Fruit fly (Drosophila melanogaster): ENCODE data around the gene fy.

fy gene

DNA sequence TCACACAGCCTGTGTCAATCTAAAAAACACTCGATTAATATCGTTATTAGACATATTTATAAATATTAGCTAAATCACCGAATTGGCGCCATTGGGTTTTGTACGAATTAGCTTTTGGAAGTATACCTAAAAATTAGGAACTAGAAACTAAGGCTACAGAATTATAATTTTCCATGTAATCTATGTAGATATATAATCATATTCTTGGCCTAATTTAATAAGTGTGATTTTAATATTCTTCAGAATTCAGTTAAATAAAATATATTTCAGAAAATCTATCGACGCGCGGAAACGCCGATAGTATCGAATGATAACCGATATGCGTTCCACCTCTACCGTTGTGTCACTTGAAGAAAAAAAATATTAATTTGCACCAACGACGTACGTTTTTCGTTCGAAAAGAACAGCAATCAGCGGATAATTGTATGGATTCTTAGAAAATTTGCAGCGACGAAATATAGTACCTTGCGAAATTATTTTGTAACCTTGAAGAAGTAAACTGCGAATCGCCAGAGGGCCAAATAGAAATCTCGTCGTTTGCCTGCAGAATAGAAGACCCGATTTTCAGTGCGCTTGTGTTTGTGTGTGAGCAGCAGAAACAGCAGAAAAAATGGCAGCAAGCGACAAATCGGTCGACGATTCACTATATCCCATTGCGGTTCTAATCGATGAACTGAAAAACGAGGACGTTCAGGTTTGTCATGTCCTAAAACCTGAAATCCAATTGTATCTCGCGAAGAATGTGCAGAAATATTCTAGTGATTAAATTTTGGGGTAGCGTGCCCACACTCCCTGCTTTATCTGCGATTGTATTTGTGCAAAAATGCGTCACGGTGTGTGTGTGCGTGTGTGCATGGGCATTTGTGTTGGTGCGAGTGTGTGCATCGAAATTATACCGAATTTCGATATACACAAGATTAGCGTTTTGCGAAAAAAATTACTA, 37.1 kb downstream of the fy start, which contains the start of gene Pp2A-29B (continued):
- TF ChIP-seq CHES-1-like (GFP tag; optimal IDR thresholded peaks at IDR 0.05) = no peak
- no peak for TF ChIP-seq kay (GFP tag; optimal IDR thresholded peaks at IDR 0.05)
- no peak for TF ChIP-seq CG17328 (GFP tag; IDR thresholded peaks at IDR 0.05)
- no peak for TF ChIP-seq cato (GFP tag; optimal IDR thresholded peaks at IDR 0.05; ENCODE audit: borderline replicate concordance)
- peak; percentile 21 for TF ChIP-seq Sox100B (GFP tag; optimal IDR thresholded peaks at IDR 0.05)
- TF ChIP-seq cas (GFP tag; IDR thresholded peaks at IDR 0.05) = no peak
- TF ChIP-seq Dfd (GFP tag; optimal IDR thresholded peaks at IDR 0.05) = no peak
- TF ChIP-seq CG10209 (GFP tag; optimal IDR thresholded peaks at IDR 0.05) = no peak
- no peak for TF ChIP-seq grn (GFP tag; optimal IDR thresholded peaks at IDR 0.05)
- TF ChIP-seq CG12219 (GFP tag; optimal IDR thresholded peaks at IDR 0.05) = no peak
- TF ChIP-seq CG2712 (tag; optimal IDR thresholded peaks at IDR 0.05) = peak; percentile 61
- TF ChIP-seq CG7372 (GFP tag; IDR thresholded peaks at IDR 0.05) = no peak
- no peak for TF ChIP-seq gsb-n (tag; optimal IDR thresholded peaks at IDR 0.05)
- peak; percentile 38; the same call in 1 of the 2 replicates for TF ChIP-seq CG6272 (GFP tag; IDR thresholded peaks at IDR 0.05)
- no peak for TF ChIP-seq CG1233 (GFP tag; optimal IDR thresholded peaks at IDR 0.05)
- TF ChIP-seq ATbp (GFP tag; optimal IDR thresholded peaks at IDR 0.05) = no peak
- TF ChIP-seq slp2 (GFP tag; optimal IDR thresholded peaks at IDR 0.05) = no peak
- TF ChIP-seq dati (GFP tag; IDR thresholded peaks at IDR 0.05) = no peak
- TF ChIP-seq Stat92E (GFP tag; optimal IDR thresholded peaks at IDR 0.05) = peak in 1 of 3 experiments; percentile 14
- TF ChIP-seq MTF-1 (GFP tag; optimal IDR thresholded peaks at IDR 0.05; ENCODE audit: borderline replicate concordance) = no peak
- TF ChIP-seq gsb (GFP tag; IDR thresholded peaks at IDR 0.05) = no peak
- no peak for TF ChIP-seq disco-r (GFP tag; optimal IDR thresholded peaks at IDR 0.05)
- TF ChIP-seq CG1024 (GFP tag; IDR thresholded peaks at IDR 0.05) = no peak
- TF ChIP-seq Mad (GFP tag; optimal IDR thresholded peaks at IDR 0.05) = no peak
- peak; percentile 88 for TF ChIP-seq E2f2 (GFP tag; IDR thresholded peaks at IDR 0.05)
- TF ChIP-seq dan (GFP tag; IDR thresholded peaks at IDR 0.05) = no peak
- TF ChIP-seq Asciz (GFP tag; optimal IDR thresholded peaks at IDR 0.05) = no peak
- TF ChIP-seq slbo (GFP tag; IDR thresholded peaks at IDR 0.05) = peak; percentile 56; the same call in 1 of the 2 replicates
- no peak for TF ChIP-seq CG7987 (GFP tag; optimal IDR thresholded peaks at IDR 0.05)
- no peak for TF ChIP-seq CG15073 (GFP tag; optimal IDR thresholded peaks at IDR 0.05)
- TF ChIP-seq stc (GFP tag; IDR thresholded peaks at IDR 0.05) = no peak
- TF ChIP-seq Hr3 (GFP tag; optimal IDR thresholded peaks at IDR 0.05) = peak; percentile 51
- no peak for TF ChIP-seq CG33213 (GFP tag; optimal IDR thresholded peaks at IDR 0.05)
- TF ChIP-seq fd102C (GFP tag; optimal IDR thresholded peaks at IDR 0.05) = no peak
- TF ChIP-seq Atf3 (GFP tag; optimal IDR thresholded peaks at IDR 0.05) = peak; percentile 0
- TF ChIP-seq Max (GFP tag; optimal IDR thresholded peaks at IDR 0.05) = peak; percentile 23
- TF ChIP-seq CG3847 (GFP tag; IDR thresholded peaks at IDR 0.05) = peak; percentile 51; the same call in 1 of the 2 replicates
- peak; percentile 48 for TF ChIP-seq gem (tag; optimal IDR thresholded peaks at IDR 0.05)
- TF ChIP-seq CG13624 (GFP tag; optimal IDR thresholded peaks at IDR 0.05) = no peak
- TF ChIP-seq gt (GFP tag; IDR thresholded peaks at IDR 0.05) = no peak
- no peak for TF ChIP-seq CG1792 (GFP tag; optimal IDR thresholded peaks at IDR 0.05)
- no peak for TF ChIP-seq lov (optimal IDR thresholded peaks at IDR 0.05)
- no peak for TF ChIP-seq lov (GFP tag; IDR thresholded peaks at IDR 0.05)
- no peak for TF ChIP-seq CG10147 (GFP tag; optimal IDR thresholded peaks at IDR 0.05)
- no peak for TF ChIP-seq Atf6 (GFP tag; IDR thresholded peaks at IDR 0.05)
- no peak for TF ChIP-seq CG8281 (tag; optimal IDR thresholded peaks at IDR 0.05)
- TF ChIP-seq CTCF (GFP tag; optimal IDR thresholded peaks at IDR 0.05) = peak; percentile 21
- peak in 1 of 2 experiments; percentile 17 for TF ChIP-seq dpn (GFP tag; optimal IDR thresholded peaks at IDR 0.05)
- TF ChIP-seq stwl (tag; optimal IDR thresholded peaks at IDR 0.05) = peak; percentile 51
- no peak for TF ChIP-seq CG4730 (GFP tag; IDR thresholded peaks at IDR 0.05)
